Fruit fly (Drosophila melanogaster) whole organism, embryonic: ENCODE results near the gene inaE.

Experiments
- Atf-2 ChIP-seq: fragments of 200-800 bp; sonication (Bioruptor generic); optimal IDR thresholded peaks from 2 replicates; lab custom pipeline; 2016; ENCODE audit warnings: missing biosample characterization, missing genetic modification characterization
- Awh ChIP-seq: fragments of 200-800 bp; sonication (Bioruptor generic); IDR thresholded peaks from 2 replicates; pipeline ENCODE4, ENCODE4 v1.3.6; 2022; ENCODE audit warnings: missing biosample characterization, missing genetic modification characterization
- C15 ChIP-seq: fragments of 200-800 bp; sonication (Bioruptor generic); IDR thresholded peaks from 3 replicates; pipeline ENCODE4 v1.3.6; 2022; ENCODE audit warnings: missing biosample characterization, missing genetic modification characterization
- CG12155 ChIP-seq: fragments of 200-800 bp; sonication (Bioruptor generic); optimal IDR thresholded peaks from 3 replicates; lab custom pipeline; 2016; ENCODE audit warnings: missing biosample characterization, missing genetic modification characterization
- CG12299 ChIP-seq: fragments of 200-800 bp; sonication (Bioruptor generic); optimal IDR thresholded peaks from 2 replicates; lab custom pipeline; 2018; ENCODE audit warnings: missing biosample characterization, mild to moderate bottlenecking, missing genetic modification characterization
- CG13424 ChIP-seq: fragments of 200-800 bp; sonication (Bioruptor generic); optimal IDR thresholded peaks from 2 replicates; lab custom pipeline; 2019; ENCODE audit warnings: missing biosample characterization, mild to moderate bottlenecking, missing genetic modification characterization, moderate library complexity
- CG14710 ChIP-seq: fragments of 200-800 bp; sonication (Bioruptor generic); optimal IDR thresholded peaks from 3 replicates; lab custom pipeline; 2019; ENCODE audit warnings: missing biosample characterization, mild to moderate bottlenecking, missing genetic modification characterization, moderate library complexity
- CG15269 ChIP-seq: fragments of 200-800 bp; sonication (Bioruptor generic); optimal IDR thresholded peaks from 2 replicates; lab custom pipeline; 2018; ENCODE audit warnings: missing biosample characterization, mild to moderate bottlenecking, missing genetic modification characterization, moderate library complexity
- CG15601 ChIP-seq: fragments of 200-800 bp; sonication (Bioruptor generic); optimal IDR thresholded peaks from 3 replicates; lab custom pipeline; 2019; ENCODE audit warnings: missing biosample characterization, mild to moderate bottlenecking, missing genetic modification characterization, moderate library complexity
- CG15696 ChIP-seq: fragments of 200-800 bp; sonication (Bioruptor generic); optimal IDR thresholded peaks from 2 replicates; lab custom pipeline; 2019; ENCODE audit warnings: missing biosample characterization, mild to moderate bottlenecking, missing genetic modification characterization, moderate library complexity
- CG17829 ChIP-seq: fragments of 200-800 bp; optimal IDR thresholded peaks from 2 replicates; lab custom pipeline; 2019; ENCODE audit warnings: missing biosample characterization, mild to moderate bottlenecking, missing genetic modification characterization, moderate library complexity
- CG3163 ChIP-seq: fragments of 200-800 bp; sonication (Bioruptor generic); optimal IDR thresholded peaks from 3 replicates; lab custom pipeline; 2016; ENCODE audit warnings: missing biosample characterization, missing genetic modification characterization
- CG3281 ChIP-seq: fragments of 200-800 bp; sonication (Bioruptor generic); optimal IDR thresholded peaks from 3 replicates; lab custom pipeline; 2017; ENCODE audit warnings: missing biosample characterization, mild to moderate bottlenecking, missing genetic modification characterization
- CG4282 ChIP-seq: fragments of 200-800 bp; sonication (Bioruptor generic); optimal IDR thresholded peaks from 2 replicates; lab custom pipeline; 2016; ENCODE audit warnings: missing biosample characterization, missing genetic modification characterization
- CG43689 ChIP-seq: fragments of 200-800 bp; sonication (Bioruptor generic); IDR thresholded peaks from 2 replicates; pipeline ENCODE4 v1.3.6; 2022; ENCODE audit warnings: missing biosample characterization, missing genetic modification characterization
- CG4730 ChIP-seq: fragments of 200-800 bp; sonication (Bioruptor generic); IDR thresholded peaks from 2 replicates; pipeline ENCODE4 v1.3.6; 2022; ENCODE audit warnings: missing biosample characterization, missing genetic modification characterization
- CG5180 ChIP-seq: fragments of 200-800 bp; sonication (Bioruptor generic); optimal IDR thresholded peaks from 3 replicates; lab custom pipeline; 2017; ENCODE audit warnings: missing biosample characterization, missing genetic modification characterization, mild to moderate bottlenecking, moderate library complexity, missing genetic modification reagents
- CG6254 ChIP-seq: fragments of 200-800 bp; sonication (Bioruptor generic); optimal IDR thresholded peaks from 3 replicates; lab custom pipeline; 2017; ENCODE audit warnings: mild to moderate bottlenecking, missing biosample characterization, missing genetic modification reagents, missing genetic modification characterization
- CG6854 ChIP-seq: fragments of 200-800 bp; sonication (Bioruptor generic); optimal IDR thresholded peaks from 3 replicates; lab custom pipeline; 2017; ENCODE audit warnings: missing biosample characterization, mild to moderate bottlenecking, missing genetic modification characterization
- CG7271 ChIP-seq: fragments of 200-800 bp; sonication (Bioruptor generic); optimal IDR thresholded peaks from 2 replicates; lab custom pipeline; 2018; ENCODE audit warnings: missing biosample characterization, mild to moderate bottlenecking, missing genetic modification characterization, moderate library complexity
- CG8290 ChIP-seq, 3 experiments: fragments of 200-800 bp; sonication (Bioruptor generic); optimal IDR thresholded peaks; 2 replicates each; lab custom pipeline; 2016 to 2019; ENCODE audit warnings: missing biosample characterization in 3 of 3, missing genetic modification characterization in 3 of 3, mild to moderate bottlenecking in 2 of 3, moderate library complexity in 1 of 3
- CG8765 ChIP-seq: fragments of 200-800 bp; sonication (Bioruptor generic); IDR thresholded peaks from 2 replicates; pipeline ENCODE4 v1.3.6; 2022; ENCODE audit warnings: missing biosample characterization, missing genetic modification characterization
- CG9876 ChIP-seq: fragments of 200-800 bp; sonication (Bioruptor generic); optimal IDR thresholded peaks from 2 replicates; lab custom pipeline; 2016; ENCODE audit warnings: missing biosample characterization, missing genetic modification characterization
- D19A ChIP-seq: fragments of 200-800 bp; optimal IDR thresholded peaks from 3 replicates; lab custom pipeline; 2019; ENCODE audit warnings: missing biosample characterization, mild to moderate bottlenecking, missing genetic modification characterization, moderate library complexity
- Dek ChIP-seq: fragments of 200-800 bp; sonication (Bioruptor generic); optimal IDR thresholded peaks from 3 replicates; lab custom pipeline; 2019; ENCODE audit warnings: missing biosample characterization, mild to moderate bottlenecking, missing genetic modification characterization, moderate library complexity
- Elba2 ChIP-seq: fragments of 200-800 bp; sonication (Bioruptor generic); optimal IDR thresholded peaks from 3 replicates; lab custom pipeline; 2016; ENCODE audit warnings: missing biosample characterization, missing genetic modification characterization
- Gsc ChIP-seq: fragments of 200-800 bp; sonication (Bioruptor generic); IDR thresholded peaks from 2 replicates; pipeline ENCODE4 v1.3.6; 2022; ENCODE audit warnings: missing biosample characterization, missing genetic modification characterization
- Med ChIP-seq: fragments of 200-800 bp; sonication (Bioruptor generic); peaks from one replicate; lab custom pipeline; 2016; ENCODE audit warnings: missing biosample characterization, missing genetic modification characterization, mild to moderate bottlenecking, inconsistent platforms, moderate library complexity
- Mes4 ChIP-seq: fragments of 200-800 bp; sonication (Bioruptor generic); optimal IDR thresholded peaks from 2 replicates; lab custom pipeline; 2016; ENCODE audit warnings: missing biosample characterization, missing genetic modification characterization
- NFAT ChIP-seq: fragments of 200-800 bp; sonication (Bioruptor generic); IDR thresholded peaks from 2 replicates; pipeline ENCODE4 v1.3.6; 2022; ENCODE audit warnings: missing biosample characterization, missing genetic modification characterization
- NK7.1 ChIP-seq: fragments of 200-800 bp; sonication (Bioruptor generic); optimal IDR thresholded peaks from 3 replicates; lab custom pipeline; 2016; ENCODE audit warnings: missing biosample characterization, missing genetic modification characterization
- NfI ChIP-seq: fragments of 200-800 bp; sonication (Bioruptor generic); optimal IDR thresholded peaks from 3 replicates; lab custom pipeline; 2018; ENCODE audit warnings: missing biosample characterization, mild to moderate bottlenecking, missing genetic modification characterization, moderate library complexity
- Ptx1 ChIP-seq: fragments of 200-800 bp; sonication (Bioruptor generic); IDR thresholded peaks from 2 replicates; pipeline ENCODE4 v1.3.6; 2022; ENCODE audit warnings: missing biosample characterization, missing genetic modification characterization
- Tbp ChIP-seq: fragments of >200 bp; optimal IDR thresholded peaks from 2 replicates; lab custom pipeline; 2018; ENCODE audit warnings: missing biosample characterization, missing genetic modification characterization
- Trl ChIP-seq, 3 experiments: fragments of >200 bp in 2 of 3; fragments of 200-800 bp in 1 of 3; sonication (Bioruptor generic) in 1 of 3; optimal IDR thresholded peaks; 2 replicates in 1 of 3; 3 replicates in 2 of 3; lab custom pipeline; 2016 to 2017; ENCODE audit warnings: missing biosample characterization in 1 of 3, missing genetic modification characterization in 1 of 3
- al ChIP-seq: fragments of 200-800 bp; sonication (Bioruptor generic); IDR thresholded peaks from 2 replicates; pipeline ENCODE4 v1.3.6; 2022; ENCODE audit warnings: missing biosample characterization, missing genetic modification characterization
- cas ChIP-seq: fragments of 200-800 bp; sonication (Bioruptor generic); IDR thresholded peaks from 2 replicates; pipeline ENCODE4 v1.3.6; 2022; ENCODE audit warnings: missing biosample characterization, missing genetic modification characterization
- crc ChIP-seq: fragments of 200-800 bp; sonication (Bioruptor generic); optimal IDR thresholded peaks from 2 replicates; lab custom pipeline; 2016; ENCODE audit warnings: missing biosample characterization, missing genetic modification characterization
- emc ChIP-seq: fragments of 200-800 bp; sonication (Bioruptor generic); optimal IDR thresholded peaks from 2 replicates; lab custom pipeline; 2016; ENCODE audit warnings: missing biosample characterization, missing genetic modification characterization
- fru ChIP-seq: fragments of >200 bp; optimal IDR thresholded peaks from 2 replicates; lab custom pipeline; 2017
- gcm2 ChIP-seq: fragments of 200-800 bp; sonication (Bioruptor generic); optimal IDR thresholded peaks from 2 replicates; lab custom pipeline; 2016; ENCODE audit warnings: missing biosample characterization, missing genetic modification characterization
- gfzf ChIP-seq: fragments of 200-800 bp; sonication (Bioruptor generic); optimal IDR thresholded peaks from 2 replicates; lab custom pipeline; 2016; ENCODE audit warnings: missing biosample characterization, mild to moderate bottlenecking, missing genetic modification characterization, moderate library complexity
- knrl ChIP-seq: fragments of 200-800 bp; sonication (Bioruptor generic); IDR thresholded peaks from 3 replicates; pipeline ENCODE4 v1.3.6; 2022; ENCODE audit warnings: missing biosample characterization, missing genetic modification characterization; ENCODE audit not compliant: partially characterized antibody
- p53 ChIP-seq: fragments of 200-800 bp; sonication (Bioruptor generic); optimal IDR thresholded peaks from 2 replicates; lab custom pipeline; 2016; ENCODE audit warnings: missing biosample characterization, missing genetic modification characterization
- pita ChIP-seq: fragments of 200-800 bp; sonication (Bioruptor generic); optimal IDR thresholded peaks from 2 replicates; lab custom pipeline; 2017; ENCODE audit warnings: missing biosample characterization, mild to moderate bottlenecking, missing genetic modification characterization
- rib ChIP-seq: fragments of 200-800 bp; sonication (Bioruptor generic); IDR thresholded peaks from 2 replicates; pipeline ENCODE4 v1.3.6; 2022; ENCODE audit warnings: missing biosample characterization, missing genetic modification characterization
- slbo ChIP-seq: fragments of 200-800 bp; sonication (Bioruptor generic); IDR thresholded peaks from 2 replicates; pipeline ENCODE4 v1.3.6; 2022; ENCODE audit warnings: missing biosample characterization, missing genetic modification characterization
- sob ChIP-seq: fragments of 200-800 bp; sonication (Bioruptor generic); IDR thresholded peaks from 2 replicates; pipeline ENCODE4 v1.3.6; 2022; ENCODE audit warnings: missing biosample characterization, missing genetic modification characterization
- tio ChIP-seq: fragments of 200-800 bp; sonication (Bioruptor generic); optimal IDR thresholded peaks from 2 replicates; lab custom pipeline; 2017; ENCODE audit warnings: missing biosample characterization, missing genetic modification characterization, inconsistent platforms
- usp ChIP-seq: fragments of >200 bp; optimal IDR thresholded peaks from 2 replicates; lab custom pipeline; 2017; ENCODE audit warnings: missing biosample characterization, missing genetic modification characterization
- yki ChIP-seq: fragments of >200 bp; optimal IDR thresholded peaks from 3 replicates; lab custom pipeline; 2018

inaE gene

dm6 chrX:13788973-13789682 lies 5.6 kb downstream of the inaE start (continued):
- no peak for TF ChIP-seq Dek (tag; lab: Kevin White, UChicago)
- no peak for TF ChIP-seq yki (lab: Kevin White, UChicago)
- TF ChIP-seq D19A (tag; lab: Kevin White, UChicago), result peak; percentile 61
- no peak for TF ChIP-seq Elba2 (GFP tag; lab: Kevin White, UChicago)
- TF ChIP-seq NK7.1 (GFP tag; lab: Kevin White, UChicago), result peak; percentile 9
- TF ChIP-seq crc (GFP tag; lab: Kevin White, UChicago), result peak; percentile 2
- 0 out of 2 replicates have a peak, but pooled peaks have one; percentile 27 for TF ChIP-seq Ptx1 (GFP tag; lab: Robert Waterston, UW)
- TF ChIP-seq C15 (GFP tag; lab: Robert Waterston, UW), result no peak
- TF ChIP-seq CG15696 (tag; lab: Kevin White, UChicago), result no peak
- TF ChIP-seq pita (GFP tag; lab: Kevin White, UChicago), result no peak
- no peak for TF ChIP-seq tio (GFP tag; lab: Kevin White, UChicago)
- peak; percentile 21 for TF ChIP-seq CG3281
- no peak for TF ChIP-seq CG9876 (GFP tag; lab: Kevin White, UChicago)
- peak; percentile 15 for TF ChIP-seq CG15601
- TF ChIP-seq CG4730 (GFP tag; lab: Robert Waterston, UW), result no peak
- peak; percentile 26 for TF ChIP-seq CG15269 (tag; lab: Kevin White, UChicago)
- no peak for TF ChIP-seq CG8765 (GFP tag; lab: Robert Waterston, UW)
- no peak for TF ChIP-seq CG4282
- TF ChIP-seq NfI (GFP tag; lab: Kevin White, UChicago), result no peak
- no peak for TF ChIP-seq CG43689 (GFP tag; lab: Robert Waterston, UW)
- no peak for TF ChIP-seq CG12299 (tag; lab: Kevin White, UChicago)
- no peak for TF ChIP-seq emc
- TF ChIP-seq Atf-2, result peak; percentile 9
- no peak for TF ChIP-seq Awh (GFP tag; lab: Robert Waterston, UW)
- no peak for TF ChIP-seq knrl
- no peak for TF ChIP-seq rib
- TF ChIP-seq slbo (GFP tag; lab: Robert Waterston, UW), result peak; percentile 37
- TF ChIP-seq Tbp (GFP tag; lab: Kevin White, UChicago), result no peak
- no peak for TF ChIP-seq CG6254 (GFP tag; lab: Kevin White, UChicago)
- no peak for TF ChIP-seq Trl (optimal IDR thresholded peaks at IDR 0.05; lab: Kevin White, UChicago)
- no peak for TF ChIP-seq Trl (GFP tag; optimal IDR thresholded peaks at IDR 0.05; lab: Kevin White, UChicago)
- no peak for TF ChIP-seq CG17829 (tag; lab: Kevin White, UChicago)
- no peak for TF ChIP-seq gcm2 (GFP tag; lab: Kevin White, UChicago)
- no peak for TF ChIP-seq al (GFP tag; lab: Robert Waterston, UW)
- TF ChIP-seq NFAT, result no peak
- no peak for TF ChIP-seq sob (GFP tag; lab: Robert Waterston, UW)
- TF ChIP-seq CG12155 (GFP tag; lab: Kevin White, UChicago), result no peak
- no peak for TF ChIP-seq usp (GFP tag; lab: Kevin White, UChicago)
- no peak for TF ChIP-seq gfzf (GFP tag; lab: Kevin White, UChicago)
- no peak for TF ChIP-seq Mes4 (GFP tag; lab: Kevin White, UChicago)
- peak; percentile 81 for TF ChIP-seq Med (GFP tag; lab: Kevin White, UChicago)
- TF ChIP-seq CG8290 (GFP tag; optimal IDR thresholded peaks at IDR 0.05; lab: Kevin White, UChicago), result no peak
- TF ChIP-seq CG8290 (tag; optimal IDR thresholded peaks at IDR 0.05; lab: Kevin White, UChicago), result peak in 1 of 2 experiments; percentile 39
- TF ChIP-seq cas (GFP tag; lab: Robert Waterston, UW), result no peak
- TF ChIP-seq CG14710 (tag; lab: Kevin White, UChicago), result peak; percentile 18
- TF ChIP-seq fru, result no peak
- peak; percentile 16 for TF ChIP-seq CG6854 (GFP tag; lab: Kevin White, UChicago)
- no peak for TF ChIP-seq CG5180 (GFP tag; lab: Kevin White, UChicago)
- no peak for TF ChIP-seq Gsc (GFP tag; lab: Robert Waterston, UW)
- TF ChIP-seq CG3163 (GFP tag; lab: Kevin White, UChicago), result no peak
- no peak for TF ChIP-seq p53 (GFP tag; lab: Kevin White, UChicago)
- TF ChIP-seq CG7271 (tag; lab: Kevin White, UChicago), result no peak
- TF ChIP-seq CG13424 (tag; lab: Kevin White, UChicago), result peak; percentile 38
